Fruit fly (Drosophila melanogaster): Measurements from ENCODE around the gene Obp28a.

Gene Obp28a

dm6 chr2L:7513321-7514059 lies 16.3 kb upstream of the Obp28a start:
- TF ChIP-seq pan (optimal IDR thresholded peaks at IDR 0.05) = no peak
- TF ChIP-seq EcR (GFP tag; optimal IDR thresholded peaks at IDR 0.05) = no peak
- no peak for TF ChIP-seq usp (GFP tag; optimal IDR thresholded peaks at IDR 0.05)
- TF ChIP-seq Dll (optimal IDR thresholded peaks at IDR 0.05) = no peak
- no peak for TF ChIP-seq psq (optimal IDR thresholded peaks at IDR 0.05)
- no peak for TF ChIP-seq CG8478 (optimal IDR thresholded peaks at IDR 0.05)

- TF ChIP-seq CG8478 (optimal IDR thresholded peaks at IDR 0.05) = no peak
- no peak for TF ChIP-seq pan (optimal IDR thresholded peaks at IDR 0.05)
- TF ChIP-seq usp (GFP tag; optimal IDR thresholded peaks at IDR 0.05) = no peak
- no peak for TF ChIP-seq Dll (optimal IDR thresholded peaks at IDR 0.05)
- TF ChIP-seq psq (optimal IDR thresholded peaks at IDR 0.05) = no peak
- no peak for TF ChIP-seq EcR (GFP tag; optimal IDR thresholded peaks at IDR 0.05)
Observed at dm6 chr2L:7512860-7513259, 15.7 kb upstream of the Obp28a start.

dm6 chr2L:7508867-7509266 lies 11.7 kb upstream of the Obp28a start:
- TF ChIP-seq pan (optimal IDR thresholded peaks at IDR 0.05) (no peak), CG8478 (optimal IDR thresholded peaks at IDR 0.05) (no peak), usp (GFP tag; optimal IDR thresholded peaks at IDR 0.05) (no peak), Dll (optimal IDR thresholded peaks at IDR 0.05) (no peak), psq (optimal IDR thresholded peaks at IDR 0.05) (no peak), EcR (GFP tag; optimal IDR thresholded peaks at IDR 0.05) (no peak)

dm6 chr2L:7508463-7508862 lies 11.3 kb upstream of the Obp28a start:
- no peak for TF ChIP-seq CG8478 (optimal IDR thresholded peaks at IDR 0.05)
- no peak for TF ChIP-seq psq (optimal IDR thresholded peaks at IDR 0.05)
- TF ChIP-seq pan (optimal IDR thresholded peaks at IDR 0.05) = no peak
- TF ChIP-seq usp (GFP tag; optimal IDR thresholded peaks at IDR 0.05) = no peak
- TF ChIP-seq EcR (GFP tag; optimal IDR thresholded peaks at IDR 0.05) = no peak
- no peak for TF ChIP-seq Dll (optimal IDR thresholded peaks at IDR 0.05)

dm6 chr2L:7507447-7507846 lies 10.3 kb upstream of the Obp28a start:
- no peak for TF ChIP-seq Dll (optimal IDR thresholded peaks at IDR 0.05)
- no peak for TF ChIP-seq psq (optimal IDR thresholded peaks at IDR 0.05)
- TF ChIP-seq EcR (GFP tag; optimal IDR thresholded peaks at IDR 0.05) = no peak
- TF ChIP-seq CG8478 (optimal IDR thresholded peaks at IDR 0.05) = no peak

dm6 chr2L:7505976-7506375 lies 8.8 kb upstream of the Obp28a start:
- TF ChIP-seq EcR (GFP tag; optimal IDR thresholded peaks at IDR 0.05) (no peak), Dll (optimal IDR thresholded peaks at IDR 0.05) (no peak), usp (GFP tag; optimal IDR thresholded peaks at IDR 0.05) (no peak), pan (optimal IDR thresholded peaks at IDR 0.05) (no peak), psq (optimal IDR thresholded peaks at IDR 0.05) (no peak), CG8478 (optimal IDR thresholded peaks at IDR 0.05) (no peak)

- TF ChIP-seq usp (GFP tag; optimal IDR thresholded peaks at IDR 0.05) (no peak), pan (optimal IDR thresholded peaks at IDR 0.05) (no peak), Dll (optimal IDR thresholded peaks at IDR 0.05) (no peak), EcR (GFP tag; optimal IDR thresholded peaks at IDR 0.05) (no peak), CG8478 (optimal IDR thresholded peaks at IDR 0.05) (no peak), psq (optimal IDR thresholded peaks at IDR 0.05) (no peak)
Observed at dm6 chr2L:7504529-7504928, 7.4 kb upstream of the Obp28a start.

- TF ChIP-seq EcR (GFP tag; optimal IDR thresholded peaks at IDR 0.05) = no peak
- TF ChIP-seq usp (GFP tag; optimal IDR thresholded peaks at IDR 0.05) = no peak
- no peak for TF ChIP-seq pan (optimal IDR thresholded peaks at IDR 0.05)
- TF ChIP-seq CG8478 (optimal IDR thresholded peaks at IDR 0.05) = no peak
- no peak for TF ChIP-seq Dll (optimal IDR thresholded peaks at IDR 0.05)
- no peak for TF ChIP-seq psq (optimal IDR thresholded peaks at IDR 0.05)
Observed at dm6 chr2L:7503719-7504118, 6.6 kb upstream of the Obp28a start.

dm6 chr2L:7501743-7502142 lies 4.6 kb upstream of the Obp28a start:
- TF ChIP-seq usp (GFP tag; optimal IDR thresholded peaks at IDR 0.05) = no peak
- TF ChIP-seq EcR (GFP tag; optimal IDR thresholded peaks at IDR 0.05) = no peak
- TF ChIP-seq Dll (optimal IDR thresholded peaks at IDR 0.05) = no peak
- no peak for TF ChIP-seq CG8478 (optimal IDR thresholded peaks at IDR 0.05)
- no peak for TF ChIP-seq psq (optimal IDR thresholded peaks at IDR 0.05)
- TF ChIP-seq pan (optimal IDR thresholded peaks at IDR 0.05) = no peak

- no peak for TF ChIP-seq CG8478 (optimal IDR thresholded peaks at IDR 0.05)
- no peak for TF ChIP-seq psq (optimal IDR thresholded peaks at IDR 0.05)
Observed at dm6 chr2L:7498208-7498607, 1.0 kb upstream of the Obp28a start.

dm6 chr2L:7495987-7496503 lies 1.1 kb downstream of the Obp28a start, which contains the start of gene Ziz:
Ziz (minus strand) TSS chr2L:7496307.
- no peak for TF ChIP-seq CG8478 (optimal IDR thresholded peaks at IDR 0.05)
- TF ChIP-seq Dll (optimal IDR thresholded peaks at IDR 0.05) = no peak
- no peak for TF ChIP-seq usp (GFP tag; optimal IDR thresholded peaks at IDR 0.05)
- TF ChIP-seq pan (optimal IDR thresholded peaks at IDR 0.05) = no peak

dm6 chr2L:7495294-7495986 lies 1.7 kb downstream of the Obp28a start:
- TF ChIP-seq EcR (GFP tag; optimal IDR thresholded peaks at IDR 0.05) (no peak), psq (optimal IDR thresholded peaks at IDR 0.05) (no peak), CG8478 (optimal IDR thresholded peaks at IDR 0.05) (no peak), Dll (optimal IDR thresholded peaks at IDR 0.05) (no peak), usp (GFP tag; optimal IDR thresholded peaks at IDR 0.05) (no peak), pan (optimal IDR thresholded peaks at IDR 0.05) (no peak)

Data from whole organism.